Worm (Caenorhabditis elegans): ENCODE results near the gene F55B11.5.
A peak's percentile ranks its signal among the peaks of the same experiment; 100 is the strongest.

F55B11.5 gene

ce11 chrIV:14413386-14413785 is 14.1 kb upstream of the F55B11.5 start (continued):
- TF ChIP-seq nhr-25 (tag; optimal IDR thresholded peaks at IDR 0.05; ENCODE audit: borderline replicate concordance, insufficient read depth): no peak
- TF ChIP-seq zfp-3 (GFP tag; conservative IDR thresholded peaks at IDR 0.05): no peak
- TF ChIP-seq lsy-2 (tag; optimal IDR thresholded peaks at IDR 0.05): no peak
- TF ChIP-seq lin-15B (tag; optimal IDR thresholded peaks at IDR 0.05): no peak
- TF ChIP-seq nhr-28 (tag; optimal IDR thresholded peaks at IDR 0.05): peak; percentile 50
- TF ChIP-seq saeg-2 (GFP tag; IDR thresholded peaks at IDR 0.05): no peak
- no peak for TF ChIP-seq Y105C5A.15 (GFP tag; IDR thresholded peaks at IDR 0.05)
- no peak for TF ChIP-seq nhr-10 (tag; optimal IDR thresholded peaks at IDR 0.05)
- no peak for TF ChIP-seq Y75B8A.6 (GFP tag; IDR thresholded peaks at IDR 0.05)
- TF ChIP-seq spr-3 (GFP tag; optimal IDR thresholded peaks at IDR 0.05): no peak
- TF ChIP-seq mxl-2 (GFP tag; conservative IDR thresholded peaks at IDR 0.05): no peak
- TF ChIP-seq unc-39 (tag; optimal IDR thresholded peaks at IDR 0.05): no peak
- no peak for TF ChIP-seq fos-1 (tag; optimal IDR thresholded peaks at IDR 0.05)

- TF ChIP-seq mxl-3 (GFP tag; optimal IDR thresholded peaks at IDR 0.05): no peak
- TF ChIP-seq ztf-7 (tag; optimal IDR thresholded peaks at IDR 0.05): peak; percentile 69
- TF ChIP-seq nhr-102 (tag; optimal IDR thresholded peaks at IDR 0.05): peak; percentile 70
- TF ChIP-seq mdl-1 (tag; optimal IDR thresholded peaks at IDR 0.05): peak in 1 of 2 experiments; percentile 68
- peak; percentile 98 for TF ChIP-seq dve-1 (tag; optimal IDR thresholded peaks at IDR 0.05; ENCODE audit: insufficient read depth)
- no peak for TF ChIP-seq saeg-2 (GFP tag; IDR thresholded peaks at IDR 0.05)
- TF ChIP-seq daf-16 (GFP tag; optimal IDR thresholded peaks at IDR 0.05): peak in 1 of 2 experiments; percentile 46
- TF ChIP-seq daf-16 (tag; optimal IDR thresholded peaks at IDR 0.05): peak; percentile 93
- TF ChIP-seq egl-27 (tag; optimal IDR thresholded peaks at IDR 0.05): no peak
- peak; percentile 68 for TF ChIP-seq nhr-77 (tag; optimal IDR thresholded peaks at IDR 0.05)
- no peak for TF ChIP-seq attf-4 (tag; optimal IDR thresholded peaks at IDR 0.05)
- peak; percentile 2 for TF ChIP-seq nhr-6 (tag; optimal IDR thresholded peaks at IDR 0.05)
- peak; percentile 65 for TF ChIP-seq nhr-48 (tag; optimal IDR thresholded peaks at IDR 0.05)
- TF ChIP-seq lin-1 (GFP tag; IDR thresholded peaks at IDR 0.05): peak; percentile 88
- peak; percentile 15 for TF ChIP-seq dpl-1 (GFP tag; optimal IDR thresholded peaks at IDR 0.05)
- TF ChIP-seq cey-2 (tag; optimal IDR thresholded peaks at IDR 0.05; ENCODE audit: borderline replicate concordance, insufficient read depth): peak; percentile 75
- TF ChIP-seq pqm-1 (tag; optimal IDR thresholded peaks at IDR 0.05): peak; percentile 99
- peak; percentile 87 for TF ChIP-seq nhr-28 (tag; optimal IDR thresholded peaks at IDR 0.05)
- TF ChIP-seq hlh-30 (tag; optimal IDR thresholded peaks at IDR 0.05; ENCODE audit: insufficient read depth): peak; percentile 65
- peak; percentile 89 for TF ChIP-seq tra-1 (GFP tag; IDR thresholded peaks at IDR 0.05)
- peak; percentile 24 for TF ChIP-seq T20F7.1 (GFP tag; optimal IDR thresholded peaks at IDR 0.05)
- no peak for TF ChIP-seq T26A8.4 (GFP tag; IDR thresholded peaks at IDR 0.05)
- no peak for TF ChIP-seq vab-7 (GFP tag; IDR thresholded peaks at IDR 0.05)
- peak; percentile 67; the same call in 1 of the 2 replicates for TF ChIP-seq pha-4 (GFP tag; IDR thresholded peaks at IDR 0.05)
- no peak for TF ChIP-seq pha-4 (tag; optimal IDR thresholded peaks at IDR 0.05)
- peak; percentile 7 for TF ChIP-seq fos-1 (tag; optimal IDR thresholded peaks at IDR 0.05)
- TF ChIP-seq zag-1 (tag; optimal IDR thresholded peaks at IDR 0.05): no peak
- peak; percentile 99 for TF ChIP-seq dmd-6 (GFP tag; IDR thresholded peaks at IDR 0.05)
Measured at ce11 chrIV:14414200-14414599, 13.3 kb upstream of the F55B11.5 start.

- TF ChIP-seq nhr-25 (tag; optimal IDR thresholded peaks at IDR 0.05; ENCODE audit: borderline replicate concordance, insufficient read depth) (no peak), F10B5.3 (tag; optimal IDR thresholded peaks at IDR 0.05) (no peak), ceh-82 (tag; optimal IDR thresholded peaks at IDR 0.05) (no peak), daf-12 (tag; optimal IDR thresholded peaks at IDR 0.05) (no peak), Y75B8A.6 (GFP tag; IDR thresholded peaks at IDR 0.05) (no peak), nhr-10 (tag; optimal IDR thresholded peaks at IDR 0.05) (no peak), daf-16 (GFP tag; optimal IDR thresholded peaks at IDR 0.05) (no peak), daf-16 (tag; optimal IDR thresholded peaks at IDR 0.05) (no peak), ceh-28 (tag; optimal IDR thresholded peaks at IDR 0.05) (no peak), lin-38 (GFP tag; IDR thresholded peaks at IDR 0.05) (no peak), T26A8.4 (GFP tag; IDR thresholded peaks at IDR 0.05) (no peak), nhr-77 (tag; optimal IDR thresholded peaks at IDR 0.05) (no peak), unc-130 (GFP tag; optimal IDR thresholded peaks at IDR 0.05) (no peak), nhr-237 (tag; optimal IDR thresholded peaks at IDR 0.05) (no peak)
Measured at ce11 chrIV:14417128-14417527, 10.4 kb upstream of the F55B11.5 start, which contains the start of gene F55B11.6. TSS of gene F55B11.6 (minus strand) at chrIV:14417228.

Data from whole organism, L4 larva.